Worm (Caenorhabditis elegans) whole organism, midembryonic: ENCODE measurements around the gene skat-1.

Experiments
- T22C8.4 ChIP-seq: fragments of 200-800 bp; sonication (Bioruptor generic); IDR thresholded peaks from 2 replicates; pipeline ENCODE4 v1.3.6; 2022; ENCODE audit warnings: missing genetic modification characterization, missing compliant biosample characterization
- cog-1 ChIP-seq: sonication (generic microtip); optimal IDR thresholded peaks from 2 replicates; lab custom pipeline; 2016; ENCODE audit warnings: missing genetic modification characterization, missing compliant biosample characterization
- flt-1 ChIP-seq: fragments of 200-800 bp; sonication (Bioruptor generic); IDR thresholded peaks from 2 replicates; pipeline ENCODE4 v1.3.6; 2022; ENCODE audit warnings: missing genetic modification characterization, missing compliant biosample characterization
- klf-2 ChIP-seq: fragments of 200-800 bp; sonication (Bioruptor generic); conservative IDR thresholded peaks from 2 replicates; pipeline ENCODE4 v1.3.6; 2022; ENCODE audit warnings: missing genetic modification reagents, missing genetic modification characterization, missing compliant biosample characterization
- med-1 ChIP-seq: sonication (generic microtip); optimal IDR thresholded peaks from 2 replicates; lab custom pipeline; 2017; ENCODE audit warnings: missing genetic modification characterization, mild to moderate bottlenecking, missing compliant biosample characterization, antibody characterized with exemption, missing genetic modification reagents; ENCODE audit not compliant: insufficient read depth
- ref-1 ChIP-seq: fragments of 200-800 bp; sonication (Bioruptor generic); conservative IDR thresholded peaks from 2 replicates; pipeline ENCODE4 v1.3.6; 2022; ENCODE audit warnings: missing genetic modification reagents, missing genetic modification characterization, missing compliant biosample characterization
- tab-1 ChIP-seq: fragments of 200-800 bp; sonication (Bioruptor generic); IDR thresholded peaks from 2 replicates; pipeline ENCODE4 v1.3.6; 2022; ENCODE audit warnings: missing genetic modification characterization, missing compliant biosample characterization
- ztf-23 ChIP-seq: fragments of 200-800 bp; sonication (Bioruptor generic); IDR thresholded peaks from 2 replicates; pipeline ENCODE4 v1.3.6; 2022; ENCODE audit warnings: missing genetic modification reagents, missing genetic modification characterization, missing compliant biosample characterization
- ztf-29 ChIP-seq: fragments of 200-800 bp; sonication (Bioruptor generic); IDR thresholded peaks from 2 replicates; pipeline ENCODE4 v1.3.6; 2022; ENCODE audit warnings: missing genetic modification reagents, missing genetic modification characterization, missing compliant biosample characterization

- no peak for TF ChIP-seq T22C8.4
- TF ChIP-seq flt-1, result no peak
- TF ChIP-seq ztf-23 (GFP tag; lab: Robert Waterston, UW), result no peak
- no peak for TF ChIP-seq med-1 (GFP tag; lab: Kevin White, UChicago)
- TF ChIP-seq ref-1 (GFP tag; lab: Robert Waterston, UW), result no peak
- no peak for TF ChIP-seq tab-1 (GFP tag; lab: Robert Waterston, UW)
- no peak for TF ChIP-seq ztf-29 (GFP tag; lab: Robert Waterston, UW)
- TF ChIP-seq cog-1 (tag; lab: Kevin White, UChicago), result no peak
- no peak for TF ChIP-seq klf-2 (GFP tag; lab: Robert Waterston, UW)
Observed at ce11 chrIII:8984412-8984811, 12.2 kb downstream of the skat-1 start.
